Fruit fly (Drosophila melanogaster) S2 (cell line): ENCODE results near the gene Gnf1.

Experiments
- CG8478 ChIP-seq: fragments of >200 bp; optimal IDR thresholded peaks from 2 replicates; lab custom pipeline; 2018
- CTCF ChIP-seq, 2 experiments: fragments of >200 bp; optimal IDR thresholded peaks; 2 replicates each; lab custom pipeline; 2018

dm6 chr3R:4896946-4897345, 9.5 kb upstream of the Gnf1 start:
- TF ChIP-seq CTCF (optimal IDR thresholded peaks at IDR 0.05; lab: Kevin White, UChicago): no peak
- no peak for TF ChIP-seq CG8478 (lab: Kevin White, UChicago)
